Worm (Caenorhabditis elegans): ENCODE results near the gene clec-250.
"Not testable (repeated sequence)": the region's sequence is repeated elsewhere in the genome, so short reads cannot be mapped to it uniquely, and the experiment has no call there.

DNA sequence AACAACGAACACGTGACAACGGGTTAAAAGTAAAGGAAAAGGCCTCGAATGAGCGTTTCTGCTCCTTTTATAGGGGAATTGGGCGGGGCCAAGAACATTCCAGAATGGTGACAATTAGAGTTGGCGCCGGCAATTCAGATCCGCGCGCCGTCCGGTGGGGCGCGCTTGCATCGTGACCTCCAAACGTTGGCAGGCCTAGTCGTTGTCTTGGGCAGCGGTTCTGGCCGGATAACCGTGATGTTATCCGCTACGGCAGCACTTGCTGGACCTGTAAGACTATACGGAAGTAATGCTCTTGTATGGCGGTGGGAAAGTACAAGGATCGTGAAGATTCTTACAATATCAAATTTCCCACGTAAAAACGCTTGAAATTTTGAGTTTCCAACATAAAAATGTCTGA is 17.2 kb downstream of the clec-250 start:
- TF ChIP-seq ets-7 (tag; optimal IDR thresholded peaks at IDR 0.05); ama-1 (optimal IDR thresholded peaks at IDR 0.05); flt-1 (GFP tag; IDR thresholded peaks at IDR 0.05): not testable (repeated sequence)

Data from whole organism, early embryonic.